Worm (Caenorhabditis elegans): ENCODE data around the gene Y75B8A.24.
A peak's percentile ranks its signal among the peaks of the same experiment; 100 is the strongest.

Gene Y75B8A.24

ce11 chrIII:12273598-12274090, at the start of gene Y75B8A.24, which contains the start of gene Y75B8A.25:
Gene Y75B8A.24 (minus strand): TSS chrIII:12273752.
Gene Y75B8A.25 (plus strand): TSS chrIII:12274040.
- TF ChIP-seq hmbx-1 (tag; optimal IDR thresholded peaks at IDR 0.05): no peak
- TF ChIP-seq tra-4 (tag; optimal IDR thresholded peaks at IDR 0.05): no peak
- peak; percentile 45; the same call in 1 of the 2 replicates for TF ChIP-seq tbx-37 (GFP tag; conservative IDR thresholded peaks at IDR 0.05)

- TF ChIP-seq sea-1 (GFP tag; conservative IDR thresholded peaks at IDR 0.05) (no peak), flt-1 (GFP tag; IDR thresholded peaks at IDR 0.05) (no peak), B0310.2 (tag; optimal IDR thresholded peaks at IDR 0.05) (no peak), tbx-11 (GFP tag; IDR thresholded peaks at IDR 0.05) (no peak), ceh-36 (tag; optimal IDR thresholded peaks at IDR 0.05) (no peak), hmg-4 (GFP tag; optimal IDR thresholded peaks at IDR 0.05) (no peak), F13C5.2 (tag; optimal IDR thresholded peaks at IDR 0.05) (no peak), tra-4 (tag; optimal IDR thresholded peaks at IDR 0.05) (no peak), hnd-1 (tag; optimal IDR thresholded peaks at IDR 0.05) (no peak), ets-7 (tag; optimal IDR thresholded peaks at IDR 0.05) (no peak), pes-1 (GFP tag; IDR thresholded peaks at IDR 0.05) (no peak), ceh-13 (GFP tag; optimal IDR thresholded peaks at IDR 0.05) (no peak), ama-1 (optimal IDR thresholded peaks at IDR 0.05) (no peak), scrt-1 (GFP tag; IDR thresholded peaks at IDR 0.05) (no peak)
These were observed 45.2 kb upstream of the Y75B8A.24 start, which contains the start of gene Y75B8A.28 for ce11 chrIII:12318794-12319193. Gene Y75B8A.28 (plus strand): TSS chrIII:12319089.

- no peak for TF ChIP-seq hmbx-1 (tag; optimal IDR thresholded peaks at IDR 0.05)
- no peak for TF ChIP-seq scrt-1 (GFP tag; IDR thresholded peaks at IDR 0.05)
- TF ChIP-seq F13C5.2 (tag; optimal IDR thresholded peaks at IDR 0.05): no peak
- TF ChIP-seq sea-1 (GFP tag; conservative IDR thresholded peaks at IDR 0.05): no peak
- TF ChIP-seq pes-1 (GFP tag; IDR thresholded peaks at IDR 0.05): no peak
- no peak for TF ChIP-seq ceh-36 (tag; optimal IDR thresholded peaks at IDR 0.05)
- no peak for TF ChIP-seq tbx-11 (GFP tag; IDR thresholded peaks at IDR 0.05)
- no peak for TF ChIP-seq flt-1 (GFP tag; IDR thresholded peaks at IDR 0.05)
- TF ChIP-seq aly-1 (tag; optimal IDR thresholded peaks at IDR 0.05): no peak
- TF ChIP-seq tra-4 (tag; optimal IDR thresholded peaks at IDR 0.05): no peak
- TF ChIP-seq hmg-4 (GFP tag; optimal IDR thresholded peaks at IDR 0.05): no peak
- no peak for TF ChIP-seq ama-1 (optimal IDR thresholded peaks at IDR 0.05)
- no peak for TF ChIP-seq ceh-13 (GFP tag; optimal IDR thresholded peaks at IDR 0.05)
- TF ChIP-seq tbx-37 (GFP tag; conservative IDR thresholded peaks at IDR 0.05): no peak
- no peak for TF ChIP-seq hnd-1 (tag; optimal IDR thresholded peaks at IDR 0.05)
- no peak for TF ChIP-seq B0310.2 (tag; optimal IDR thresholded peaks at IDR 0.05)
- no peak for TF ChIP-seq ets-7 (tag; optimal IDR thresholded peaks at IDR 0.05)
These were observed 43.9 kb upstream of the Y75B8A.24 start for ce11 chrIII:12317492-12317891.

- TF ChIP-seq tbx-37 (GFP tag; conservative IDR thresholded peaks at IDR 0.05) (no peak), hnd-1 (tag; optimal IDR thresholded peaks at IDR 0.05) (no peak), hmg-4 (GFP tag; optimal IDR thresholded peaks at IDR 0.05) (no peak), aly-1 (tag; optimal IDR thresholded peaks at IDR 0.05) (no peak), B0310.2 (tag; optimal IDR thresholded peaks at IDR 0.05) (no peak)
These were observed 41.6 kb upstream of the Y75B8A.24 start, which contains the start of gene Y75B8A.37 for ce11 chrIII:12315179-12315578. Gene Y75B8A.37 (plus strand): TSS chrIII:12315479.

ce11 chrIII:12312886-12313285, 39.3 kb upstream of the Y75B8A.24 start, which contains the start of gene Y75B8A.39:
Gene Y75B8A.39 (plus strand): TSS chrIII:12313186.
- TF ChIP-seq hnd-1 (tag; optimal IDR thresholded peaks at IDR 0.05): no peak
- TF ChIP-seq tra-4 (tag; optimal IDR thresholded peaks at IDR 0.05): no peak
- no peak for TF ChIP-seq tbx-11 (GFP tag; IDR thresholded peaks at IDR 0.05)
- TF ChIP-seq sea-1 (GFP tag; conservative IDR thresholded peaks at IDR 0.05): no peak
- TF ChIP-seq ceh-13 (GFP tag; optimal IDR thresholded peaks at IDR 0.05): no peak
- no peak for TF ChIP-seq tbx-37 (GFP tag; conservative IDR thresholded peaks at IDR 0.05)

ce11 chrIII:12307475-12307874, 33.9 kb upstream of the Y75B8A.24 start, which contains the start of gene pqn-92:
Gene pqn-92 (plus strand): TSS chrIII:12307781.
- TF ChIP-seq sea-1 (GFP tag; conservative IDR thresholded peaks at IDR 0.05): no peak

ce11 chrIII:12304805-12305377, 31.3 kb upstream of the Y75B8A.24 start:
- TF ChIP-seq scrt-1 (GFP tag; IDR thresholded peaks at IDR 0.05) (no peak), tbx-37 (GFP tag; conservative IDR thresholded peaks at IDR 0.05) (no peak), F13C5.2 (tag; optimal IDR thresholded peaks at IDR 0.05) (no peak), ets-7 (tag; optimal IDR thresholded peaks at IDR 0.05) (no peak), hmg-4 (GFP tag; optimal IDR thresholded peaks at IDR 0.05) (no peak), tra-4 (tag; optimal IDR thresholded peaks at IDR 0.05) (no peak), ceh-13 (GFP tag; optimal IDR thresholded peaks at IDR 0.05) (no peak), sea-1 (GFP tag; conservative IDR thresholded peaks at IDR 0.05) (no peak), ama-1 (optimal IDR thresholded peaks at IDR 0.05) (no peak), tbx-11 (GFP tag; IDR thresholded peaks at IDR 0.05) (no peak), B0310.2 (tag; optimal IDR thresholded peaks at IDR 0.05) (no peak), aly-1 (tag; optimal IDR thresholded peaks at IDR 0.05) (no peak), flt-1 (GFP tag; IDR thresholded peaks at IDR 0.05) (no peak), pes-1 (GFP tag; IDR thresholded peaks at IDR 0.05) (no peak), hnd-1 (tag; optimal IDR thresholded peaks at IDR 0.05) (no peak), hmbx-1 (tag; optimal IDR thresholded peaks at IDR 0.05) (no peak), ceh-36 (tag; optimal IDR thresholded peaks at IDR 0.05) (no peak)

- TF ChIP-seq ceh-36 (tag; optimal IDR thresholded peaks at IDR 0.05): no peak
- TF ChIP-seq hmbx-1 (tag; optimal IDR thresholded peaks at IDR 0.05): no peak
- no peak for TF ChIP-seq ceh-13 (GFP tag; optimal IDR thresholded peaks at IDR 0.05)
- no peak for TF ChIP-seq ets-7 (tag; optimal IDR thresholded peaks at IDR 0.05)
- TF ChIP-seq pes-1 (GFP tag; IDR thresholded peaks at IDR 0.05): no peak
- TF ChIP-seq tbx-37 (GFP tag; conservative IDR thresholded peaks at IDR 0.05): no peak
- TF ChIP-seq B0310.2 (tag; optimal IDR thresholded peaks at IDR 0.05): no peak
- TF ChIP-seq hmg-4 (GFP tag; optimal IDR thresholded peaks at IDR 0.05): no peak
- TF ChIP-seq F13C5.2 (tag; optimal IDR thresholded peaks at IDR 0.05): no peak
- no peak for TF ChIP-seq tra-4 (tag; optimal IDR thresholded peaks at IDR 0.05)
- TF ChIP-seq scrt-1 (GFP tag; IDR thresholded peaks at IDR 0.05): no peak
- TF ChIP-seq sea-1 (GFP tag; conservative IDR thresholded peaks at IDR 0.05): no peak
- no peak for TF ChIP-seq hnd-1 (tag; optimal IDR thresholded peaks at IDR 0.05)
These were observed 29.5 kb upstream of the Y75B8A.24 start, which contains the start of gene mrp-8 for ce11 chrIII:12303084-12303483. Gene mrp-8 (minus strand): TSS chrIII:12303184.
